Worm (Caenorhabditis elegans): ENCODE measurements around the gene bra-2.

The bra-2 gene

ce11 chrIII:910540-911311, at the start of gene bra-2, which contains the start of gene F23H11.5:
Gene bra-2 (plus strand): TSS chrIII:911261.
Gene F23H11.5 (minus strand): TSS chrIII:910590.
- TF ChIP-seq lin-39 (tag; optimal IDR thresholded peaks at IDR 0.05) (no peak), C34B4.2 (tag; optimal IDR thresholded peaks at IDR 0.05) (no peak), nhr-71 (tag; optimal IDR thresholded peaks at IDR 0.05) (peak; percentile 34), snu-23 (GFP tag; optimal IDR thresholded peaks at IDR 0.05) (peak; percentile 44), lsy-2 (tag; optimal IDR thresholded peaks at IDR 0.05) (peak; percentile 50 to 82), skn-1 (tag; optimal IDR thresholded peaks at IDR 0.05) (peak; percentile 14), lir-3 (tag; optimal IDR thresholded peaks at IDR 0.05; ENCODE audit: poor library complexity) (peak; percentile 9), swsn-7 (tag; optimal IDR thresholded peaks at IDR 0.05) (peak; percentile 5), nhr-20 (tag; optimal IDR thresholded peaks at IDR 0.05) (peak; percentile 1), elt-3 (tag; optimal IDR thresholded peaks at IDR 0.05) (peak in 1 of 6 experiments; percentile 5), efl-1 (optimal IDR thresholded peaks at IDR 0.05) (peak; percentile 24 to 35), efl-1 (GFP tag; optimal IDR thresholded peaks at IDR 0.05 in 1 of 2) (peak; percentile 32 to 79), nhr-237 (tag; optimal IDR thresholded peaks at IDR 0.05) (no peak), dpl-1 (GFP tag; optimal IDR thresholded peaks at IDR 0.05) (peak in 2 of 3 experiments; percentile 27 to 43), lin-35 (GFP tag; optimal IDR thresholded peaks at IDR 0.05) (peak; percentile 33 to 41), blmp-1 (tag; optimal IDR thresholded peaks at IDR 0.05) (peak; percentile 57), fkh-4 (tag; optimal IDR thresholded peaks at IDR 0.05; ENCODE audit: borderline replicate concordance) (no peak), nhr-47 (tag; optimal IDR thresholded peaks at IDR 0.05) (peak; percentile 31), nhr-12 (tag; optimal IDR thresholded peaks at IDR 0.05) (no peak), unc-130 (tag; optimal IDR thresholded peaks at IDR 0.05) (peak; percentile 36), C16A3.4 (tag; optimal IDR thresholded peaks at IDR 0.05) (peak; percentile 48), ceh-82 (tag; optimal IDR thresholded peaks at IDR 0.05) (no peak), C04F5.9 (tag; optimal IDR thresholded peaks at IDR 0.05) (no peak), F16B12.6 (tag; optimal IDR thresholded peaks at IDR 0.05) (peak; percentile 27)

ce11 chrIII:861819-862356, 49.2 kb upstream of the bra-2 start, which contains the start of gene arx-4:
Gene arx-4 (plus strand): TSS chrIII:862306.
- TF ChIP-seq ceh-90 (tag; optimal IDR thresholded peaks at IDR 0.05) = no peak
- no peak for TF ChIP-seq hpl-2 (GFP tag; optimal IDR thresholded peaks at IDR 0.05)
- TF ChIP-seq lin-15B (tag; optimal IDR thresholded peaks at IDR 0.05) = no peak
- no peak for TF ChIP-seq nhr-12 (tag; optimal IDR thresholded peaks at IDR 0.05)
- TF ChIP-seq unc-98 (GFP tag; IDR thresholded peaks at IDR 0.05) = no peak
- no peak for TF ChIP-seq nhr-237 (tag; optimal IDR thresholded peaks at IDR 0.05)
- TF ChIP-seq vab-15 (tag; optimal IDR thresholded peaks at IDR 0.05) = no peak
- TF ChIP-seq skn-1 (tag; optimal IDR thresholded peaks at IDR 0.05) = peak; percentile 41
- no peak for TF ChIP-seq elt-3 (tag; optimal IDR thresholded peaks at IDR 0.05)
- TF ChIP-seq fos-1 (tag; optimal IDR thresholded peaks at IDR 0.05) = peak; percentile 10
- TF ChIP-seq snpc-4 (tag; optimal IDR thresholded peaks at IDR 0.05) = no peak
- TF ChIP-seq nhr-20 (tag; optimal IDR thresholded peaks at IDR 0.05) = peak; percentile 13
- TF ChIP-seq dpl-1 (GFP tag; optimal IDR thresholded peaks at IDR 0.05) = peak in 1 of 3 experiments; percentile 26
- no peak for TF ChIP-seq alr-1 (tag; optimal IDR thresholded peaks at IDR 0.05; ENCODE audit: borderline replicate concordance)
- peak; percentile 66 for TF ChIP-seq blmp-1 (tag; optimal IDR thresholded peaks at IDR 0.05)
- no peak for TF ChIP-seq efl-1 (optimal IDR thresholded peaks at IDR 0.05)
- TF ChIP-seq efl-1 (GFP tag; optimal IDR thresholded peaks at IDR 0.05 in 1 of 2) = peak; percentile 16 to 84
- TF ChIP-seq nhr-71 (tag; optimal IDR thresholded peaks at IDR 0.05) = peak; percentile 11
- TF ChIP-seq grh-1 (GFP tag; IDR thresholded peaks at IDR 0.05) = no peak
- TF ChIP-seq irx-1 (tag; optimal IDR thresholded peaks at IDR 0.05) = peak; percentile 8
- no peak for TF ChIP-seq F16B12.6 (tag; optimal IDR thresholded peaks at IDR 0.05)
- TF ChIP-seq lin-35 (GFP tag; optimal IDR thresholded peaks at IDR 0.05) = peak in 1 of 2 experiments; percentile 26
- no peak for TF ChIP-seq nhr-90 (tag; optimal IDR thresholded peaks at IDR 0.05; ENCODE audit: poor library complexity)
- TF ChIP-seq nhr-19 (GFP tag; conservative IDR thresholded peaks at IDR 0.05) = no peak
- no peak for TF ChIP-seq lir-3 (tag; optimal IDR thresholded peaks at IDR 0.05; ENCODE audit: poor library complexity)
- TF ChIP-seq fkh-10 (GFP tag; optimal IDR thresholded peaks at IDR 0.05) = no peak

Measured in whole organism, L1 larva.